Worm (Caenorhabditis elegans) whole organism, L4 larva: ENCODE data around the gene C13A10.1.
A peak's percentile ranks its signal among the peaks of the same experiment; 100 is the strongest.

ENCODE experiments used
- F44E2.7 ChIP-seq: fragments of 200-800 bp; sonication (Bioruptor generic); IDR thresholded peaks from 2 replicates; pipeline ENCODE4 v2.1.2; 2022; ENCODE audit warnings: missing genetic modification characterization, missing compliant biosample characterization
- R02D3.7 ChIP-seq: fragments of 150-350 bp; sonication (generic microtip); optimal IDR thresholded peaks from 3 replicates; lab custom pipeline; 2014; ENCODE audit warnings: missing biosample characterization, missing genetic modification characterization
- Y75B8A.6 ChIP-seq: fragments of 200-800 bp; sonication (Bioruptor generic); IDR thresholded peaks from 2 replicates; pipeline ENCODE4 v1.3.6; 2022; ENCODE audit warnings: missing genetic modification reagents, missing genetic modification characterization, missing compliant biosample characterization
- aha-1 ChIP-seq: fragments of 150-350 bp; peaks from one replicate; lab custom pipeline; 2014; ENCODE audit warnings: missing biosample characterization, missing genetic modification characterization
- ama-1 ChIP-seq: fragments of 150-350 bp; optimal IDR thresholded peaks from 2 replicates; lab custom pipeline; 2014; ENCODE audit warnings: inconsistent platforms, mixed read lengths
- arid-1 ChIP-seq: fragments of 200-800 bp; sonication (Bioruptor generic); conservative IDR thresholded peaks from 2 replicates; pipeline ENCODE4 v1.3.6; 2022; ENCODE audit warnings: missing genetic modification reagents, missing genetic modification characterization, missing compliant biosample characterization
- ceh-20 ChIP-seq: fragments of 200-800 bp; sonication (Bioruptor generic); IDR thresholded peaks from 2 replicates; pipeline ENCODE4 v1.3.6; 2022; ENCODE audit warnings: missing genetic modification reagents, missing genetic modification characterization, missing compliant biosample characterization
- ceh-28 ChIP-seq: fragments of 150-350 bp; optimal IDR thresholded peaks from 2 replicates; lab custom pipeline; 2014; ENCODE audit warnings: missing biosample characterization, missing genetic modification reagents, missing genetic modification characterization
- ces-1 ChIP-seq: fragments of 150-350 bp; sonication (generic microtip); optimal IDR thresholded peaks from 4 replicates; lab custom pipeline; 2014; ENCODE audit warnings: missing biosample characterization, missing genetic modification reagents, missing genetic modification characterization
- daf-19 ChIP-seq: fragments of 200-800 bp; sonication (Bioruptor generic); conservative IDR thresholded peaks from 2 replicates; pipeline ENCODE4 v1.3.6; 2022; ENCODE audit warnings: missing genetic modification characterization, missing compliant biosample characterization
- daf-8 ChIP-seq: fragments of 200-800 bp; sonication (Bioruptor generic); IDR thresholded peaks from 2 replicates; pipeline ENCODE4 v1.3.6; 2022; ENCODE audit warnings: missing genetic modification characterization, missing compliant biosample characterization
- dmd-8 ChIP-seq: fragments of 200-800 bp; sonication (Bioruptor generic); IDR thresholded peaks from 2 replicates; pipeline ENCODE4 v1.3.6; 2022; ENCODE audit warnings: missing genetic modification characterization, missing compliant biosample characterization
- dpl-1 ChIP-seq: fragments of 150-350 bp; optimal IDR thresholded peaks from 2 replicates; lab custom pipeline; 2014; ENCODE audit warnings: missing biosample characterization, missing genetic modification reagents, missing genetic modification characterization
- egl-27 ChIP-seq: sonication (generic microtip); optimal IDR thresholded peaks from 3 replicates; lab custom pipeline; 2017; ENCODE audit warnings: missing biosample characterization, missing genetic modification reagents, missing genetic modification characterization
- fkh-10 ChIP-seq: fragments of 150-350 bp; optimal IDR thresholded peaks from 2 replicates; lab custom pipeline; 2014; ENCODE audit warnings: missing biosample characterization, missing genetic modification reagents, missing genetic modification characterization
- hlh-30 ChIP-seq: sonication (generic microtip); optimal IDR thresholded peaks from 2 replicates; lab custom pipeline; 2017; ENCODE audit warnings: antibody characterized with exemption, mild to moderate bottlenecking, missing genetic modification characterization, missing compliant biosample characterization; ENCODE audit not compliant: insufficient read depth
- jun-1 ChIP-seq: fragments of 150-350 bp; optimal IDR thresholded peaks from 2 replicates; lab custom pipeline; 2014; ENCODE audit warnings: missing biosample characterization, missing genetic modification reagents, missing genetic modification characterization
- lin-1 ChIP-seq: fragments of 200-800 bp; sonication (Bioruptor generic); IDR thresholded peaks from 2 replicates; pipeline ENCODE4 v1.3.6; 2022; ENCODE audit warnings: missing genetic modification reagents, missing genetic modification characterization, missing compliant biosample characterization
- lin-15B ChIP-seq: fragments of 150-350 bp; sonication (generic microtip); optimal IDR thresholded peaks from 3 replicates; lab custom pipeline; 2014; ENCODE audit warnings: missing biosample characterization, missing genetic modification characterization
- lsy-2 ChIP-seq, 2 experiments: fragments of 150-350 bp in 1 of 2; sonication (generic microtip) in 1 of 2; optimal IDR thresholded peaks; 2 replicates each; lab custom pipeline; 2014 to 2017; ENCODE audit warnings: missing biosample characterization in 2 of 2, missing genetic modification characterization in 2 of 2
- madf-5 ChIP-seq, 2 experiments: fragments of 200-800 bp; sonication (Bioruptor generic); IDR thresholded peaks; 2 replicates each; pipeline ENCODE4 v1.3.6; 2022; ENCODE audit warnings: missing compliant biosample characterization in 2 of 2, missing genetic modification characterization in 2 of 2
- mdl-1 ChIP-seq, 2 experiments: fragments of 150-350 bp in 1 of 2; sonication (generic microtip) in 1 of 2; optimal IDR thresholded peaks; 2 replicates each; lab custom pipeline; 2014 to 2017; ENCODE audit warnings: missing biosample characterization in 2 of 2, missing genetic modification characterization in 2 of 2
- mdt-29 ChIP-seq: fragments of 200-800 bp; sonication (Bioruptor generic); IDR thresholded peaks from 2 replicates; pipeline ENCODE4 v1.3.6; 2022; ENCODE audit warnings: missing genetic modification reagents, missing genetic modification characterization, missing compliant biosample characterization
- nhr-11 ChIP-seq: fragments of 150-350 bp; optimal IDR thresholded peaks from 2 replicates; lab custom pipeline; 2014; ENCODE audit warnings: missing biosample characterization, missing genetic modification characterization
- nhr-237 ChIP-seq: sonication (generic microtip); optimal IDR thresholded peaks from 2 replicates; lab custom pipeline; 2017; ENCODE audit warnings: missing biosample characterization, missing genetic modification characterization
- nhr-25 ChIP-seq: sonication (generic microtip); optimal IDR thresholded peaks from 2 replicates; lab custom pipeline; 2017; ENCODE audit warnings: missing genetic modification characterization, mild to moderate bottlenecking, missing compliant biosample characterization, antibody characterized with exemption, moderate library complexity, borderline replicate concordance; ENCODE audit not compliant: insufficient read depth
- nhr-48 ChIP-seq: sonication (generic microtip); optimal IDR thresholded peaks from 2 replicates; lab custom pipeline; 2016; ENCODE audit warnings: mild to moderate bottlenecking, missing genetic modification characterization, missing compliant biosample characterization
- nhr-77 ChIP-seq: fragments of 150-350 bp; optimal IDR thresholded peaks from 2 replicates; lab custom pipeline; 2014; ENCODE audit warnings: missing biosample characterization, missing genetic modification characterization
- pha-4 ChIP-seq, 2 experiments: fragments of 150-350 bp in 1 of 2; fragments of 200-800 bp in 1 of 2; sonication (Bioruptor generic) in 1 of 2; IDR thresholded peaks in 1 of 2; optimal IDR thresholded peaks in 1 of 2; 2 replicates each; pipeline versions ENCODE4 v1.3.6 to Lab custom; 2014 to 2022; ENCODE audit warnings: missing genetic modification characterization in 2 of 2, missing genetic modification reagents in 2 of 2, missing biosample characterization in 1 of 2, missing compliant biosample characterization in 1 of 2
- rbr-2 ChIP-seq: sonication (generic microtip); optimal IDR thresholded peaks from 2 replicates; lab custom pipeline; 2016; ENCODE audit warnings: missing genotype, missing genetic modification characterization, missing compliant biosample characterization
- saeg-2 ChIP-seq: fragments of 200-800 bp; sonication (Bioruptor generic); IDR thresholded peaks from 2 replicates; pipeline ENCODE4 v1.3.6; 2022; ENCODE audit warnings: missing genetic modification reagents, missing genetic modification characterization, missing compliant biosample characterization
- sdz-12 ChIP-seq: fragments of 200-800 bp; sonication (Bioruptor generic); optimal IDR thresholded peaks from 2 replicates; lab custom pipeline; 2018; ENCODE audit warnings: mild to moderate bottlenecking, missing genetic modification characterization, missing compliant biosample characterization
- tag-97 ChIP-seq: fragments of 200-800 bp; sonication (Bioruptor generic); IDR thresholded peaks from 2 replicates; pipeline ENCODE4 v1.3.6; 2022; ENCODE audit warnings: missing genetic modification characterization, missing compliant biosample characterization
- unc-62 ChIP-seq, 3 experiments: fragments of 150-350 bp in 1 of 3; sonication (generic microtip); optimal IDR thresholded peaks in 2 of 3; peaks in 1 of 3; 1 replicate in 1 of 3; 2 replicates in 2 of 3; lab custom pipeline; 2014 to 2017; ENCODE audit warnings: missing biosample characterization in 3 of 3, missing genetic modification characterization in 3 of 3, missing genetic modification reagents in 3 of 3, missing genotype in 1 of 3
- vab-7 ChIP-seq: fragments of 200-800 bp; sonication (Bioruptor generic); IDR thresholded peaks from 2 replicates; pipeline ENCODE4 v1.3.6; 2022; ENCODE audit warnings: missing genetic modification reagents, missing genetic modification characterization, missing compliant biosample characterization
- zag-1 ChIP-seq: fragments of 150-350 bp; optimal IDR thresholded peaks from 2 replicates; lab custom pipeline; 2014; ENCODE audit warnings: missing biosample characterization, missing genetic modification characterization
- zfp-2 ChIP-seq: sonication (generic microtip); optimal IDR thresholded peaks from 2 replicates; lab custom pipeline; 2016; ENCODE audit warnings: mild to moderate bottlenecking, missing genetic modification characterization, missing compliant biosample characterization
- zfp-3 ChIP-seq: fragments of 200-800 bp; sonication (Bioruptor generic); conservative IDR thresholded peaks from 2 replicates; pipeline ENCODE4 v1.3.6; 2022; ENCODE audit warnings: missing genetic modification reagents, missing genetic modification characterization, missing compliant biosample characterization
- ztf-7 ChIP-seq: fragments of 150-350 bp; optimal IDR thresholded peaks from 2 replicates; lab custom pipeline; 2014; ENCODE audit warnings: missing biosample characterization, missing genetic modification characterization

Gene C13A10.1

DNA sequence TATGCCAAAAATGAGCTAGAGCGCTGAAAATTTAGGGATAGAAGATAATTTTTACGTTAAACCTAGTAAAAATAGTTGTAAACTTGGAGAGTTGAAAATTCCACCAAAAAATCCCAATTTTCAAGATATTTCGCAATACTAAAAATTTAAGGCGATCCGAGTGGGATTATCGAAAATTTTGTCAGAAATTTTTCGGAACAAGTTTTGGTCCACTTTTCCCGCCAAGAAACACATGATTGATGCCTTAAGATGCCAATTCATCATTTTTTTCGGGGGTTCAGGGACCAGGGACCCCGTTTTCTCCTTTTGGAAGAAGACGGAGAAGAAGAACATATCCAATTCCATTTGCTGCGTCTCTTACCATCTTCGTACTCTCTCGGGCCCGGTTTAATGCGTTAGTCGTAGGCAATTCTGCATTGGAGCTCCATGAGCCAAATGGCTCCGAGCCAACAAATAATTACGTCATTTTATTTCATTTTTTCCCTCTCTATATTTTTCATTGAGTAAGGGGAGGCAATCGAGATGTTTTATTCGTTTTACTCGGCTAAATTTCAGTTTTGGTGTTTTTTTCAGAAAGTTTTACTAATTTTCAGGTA lies 10.8 kb downstream of the C13A10.1 start:
- TF ChIP-seq lsy-2 (tag; optimal IDR thresholded peaks at IDR 0.05; lab: Kevin White, UChicago) (peak in 1 of 2 experiments; percentile 38), dpl-1 (peak; percentile 10), jun-1 (no peak), R02D3.7 (tag; lab: Kevin White, UChicago) (no peak), vab-7 (GFP tag; lab: Robert Waterston, UW) (peak; percentile 34; the same call in 1 of the 2 replicates), saeg-2 (GFP tag; lab: Robert Waterston, UW) (no peak), mdl-1 (tag; optimal IDR thresholded peaks at IDR 0.05; lab: Kevin White, UChicago) (no peak), zag-1 (tag; lab: Kevin White, UChicago) (no peak), madf-5 (GFP tag; IDR thresholded peaks at IDR 0.05; lab: Robert Waterston, UW) (no peak), tag-97 (GFP tag; lab: Robert Waterston, UW) (no peak), nhr-48 (no peak), egl-27 (no peak), unc-62 (GFP tag; optimal IDR thresholded peaks at IDR 0.05 in 1 of 2; lab: Kevin White, UChicago) (peak in 1 of 2 experiments; percentile 79), unc-62 (tag; optimal IDR thresholded peaks at IDR 0.05; lab: Kevin White, UChicago) (no peak), sdz-12 (GFP tag; lab: Kevin White, UChicago) (no peak), dmd-8 (GFP tag; lab: Robert Waterston, UW) (no peak), zfp-2 (tag; lab: Kevin White, UChicago) (peak; percentile 21), lin-1 (no peak), rbr-2 (tag; lab: Kevin White, UChicago) (no peak), ceh-28 (tag; lab: Kevin White, UChicago) (no peak), nhr-77 (no peak), ceh-20 (GFP tag; lab: Robert Waterston, UW) (peak; percentile 75), lin-15B (tag; lab: Kevin White, UChicago) (no peak), nhr-25 (tag; lab: Kevin White, UChicago) (no peak), daf-8 (GFP tag; lab: Robert Waterston, UW) (no peak), hlh-30 (peak; percentile 31), aha-1 (tag; lab: Kevin White, UChicago) (peak; percentile 12), pha-4 (GFP tag; IDR thresholded peaks at IDR 0.05; lab: Robert Waterston, UW) (no peak), pha-4 (tag; optimal IDR thresholded peaks at IDR 0.05; lab: Kevin White, UChicago) (no peak), F44E2.7 (GFP tag; lab: Robert Waterston, UW) (no peak), ces-1 (GFP tag; lab: Kevin White, UChicago) (no peak), daf-19 (no peak), arid-1 (GFP tag; lab: Robert Waterston, UW) (no peak), ama-1 (lab: Kevin White, UChicago) (no peak), ztf-7 (no peak), mdt-29 (GFP tag; lab: Robert Waterston, UW) (no peak), nhr-237 (tag; lab: Kevin White, UChicago) (no peak), fkh-10 (GFP tag; lab: Kevin White, UChicago) (no peak), Y75B8A.6 (GFP tag; lab: Robert Waterston, UW) (no peak)

DNA sequence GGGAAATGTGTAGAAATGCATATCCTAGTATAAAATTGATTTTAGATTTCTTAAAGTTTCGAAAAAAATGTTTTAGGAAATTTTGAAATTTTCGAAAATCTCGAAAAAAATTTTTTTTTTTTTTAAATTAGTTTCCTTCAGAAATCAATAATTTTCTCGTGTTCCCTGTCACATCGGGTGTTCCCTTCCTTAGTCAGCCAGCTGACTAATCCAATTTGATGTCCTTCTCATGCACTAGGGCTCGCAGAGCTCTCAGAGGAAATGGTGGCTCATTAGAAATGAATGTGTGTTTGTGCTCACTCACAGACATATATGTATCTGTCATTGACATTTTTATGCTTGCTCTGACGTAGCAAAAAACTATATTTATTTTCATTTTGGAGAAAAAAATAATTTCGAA lies 11.7 kb downstream of the C13A10.1 start:
- no peak for TF ChIP-seq zfp-3
- no peak for TF ChIP-seq nhr-11 (tag; lab: Kevin White, UChicago)
- TF ChIP-seq aha-1 (tag; lab: Kevin White, UChicago) = peak; percentile 55
- TF ChIP-seq, all 104 proteins: peak for 1
